Worm (Caenorhabditis elegans): ENCODE data around the gene C25H3.10.

DNA sequence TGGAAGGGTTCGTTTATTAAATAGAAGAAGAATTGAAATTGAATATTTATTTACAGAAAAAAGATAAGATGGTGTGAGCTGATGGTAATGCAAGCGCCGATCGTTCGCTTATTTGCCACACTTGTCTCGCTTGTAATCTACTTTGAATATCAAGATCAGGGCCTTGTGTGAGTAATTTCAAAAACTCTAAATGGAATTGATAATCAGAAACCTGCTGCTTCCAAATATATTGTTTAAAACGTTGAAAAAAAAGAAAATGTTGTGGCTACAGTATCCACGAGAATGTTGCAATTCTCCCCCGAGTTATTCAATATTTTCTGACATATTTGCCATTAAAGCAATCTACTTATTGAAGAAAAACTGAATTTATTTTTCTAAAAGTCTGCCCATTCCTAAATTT is 12.1 kb upstream of the C25H3.10 start:
- TF ChIP-seq ceh-8 (GFP tag; optimal IDR thresholded peaks at IDR 0.05) (no peak), nhr-237 (tag; optimal IDR thresholded peaks at IDR 0.05) (no peak), lsy-2 (tag; optimal IDR thresholded peaks at IDR 0.05) (no peak), dpl-1 (GFP tag; optimal IDR thresholded peaks at IDR 0.05) (no peak), sptf-1 (tag; optimal IDR thresholded peaks at IDR 0.05) (no peak), grh-1 (GFP tag; IDR thresholded peaks at IDR 0.05) (no peak), C16A3.4 (tag; optimal IDR thresholded peaks at IDR 0.05) (no peak), nhr-12 (tag; optimal IDR thresholded peaks at IDR 0.05) (no peak), nhr-76 (tag; optimal IDR thresholded peaks at IDR 0.05) (no peak), snu-23 (GFP tag; optimal IDR thresholded peaks at IDR 0.05) (no peak), tbx-2 (tag; optimal IDR thresholded peaks at IDR 0.05) (no peak), lin-14 (GFP tag; optimal IDR thresholded peaks at IDR 0.05) (no peak), nhr-84 (tag; optimal IDR thresholded peaks at IDR 0.05) (no peak)

Data from whole organism, L1 larva.